Fruit fly (Drosophila melanogaster) whole organism, wandering third instar larva: ENCODE results near the gene CG43367.

Experiments used
- Abd-B ChIP-seq: fragments of >200 bp; optimal IDR thresholded peaks from 2 replicates; lab custom pipeline; 2017; ENCODE audit warnings: missing biosample characterization, missing genetic modification characterization
- CG9705 ChIP-seq: fragments of 200-800 bp; sonication (Bioruptor generic); optimal IDR thresholded peaks from 2 replicates; lab custom pipeline; 2018; ENCODE audit warnings: missing biosample characterization, mild to moderate bottlenecking, missing genetic modification characterization
- CrebA ChIP-seq: fragments of 200-800 bp; sonication (Bioruptor generic); optimal IDR thresholded peaks from 2 replicates; lab custom pipeline; 2016; ENCODE audit warnings: missing biosample characterization, mild to moderate bottlenecking, missing genetic modification characterization, borderline replicate concordance
- Dfd ChIP-seq: fragments of >200 bp; optimal IDR thresholded peaks from 2 replicates; lab custom pipeline; 2017; ENCODE audit warnings: missing biosample characterization, missing genetic modification characterization
- Dif ChIP-seq: fragments of 200-275, 200-300 bp; sonication (Bioruptor generic); optimal IDR thresholded peaks from 2 replicates; lab custom pipeline; 2018; ENCODE audit warnings: missing biosample characterization, missing genetic modification characterization; ENCODE audit not compliant: partially characterized antibody
- GATAd ChIP-seq: sonication (Bioruptor generic); optimal IDR thresholded peaks from 2 replicates; lab custom pipeline; 2016; ENCODE audit warnings: missing biosample characterization, missing genetic modification characterization
- HLH106 ChIP-seq: fragments of 200-800 bp; optimal IDR thresholded peaks from 3 replicates; lab custom pipeline; 2019; ENCODE audit warnings: missing biosample characterization, mild to moderate bottlenecking, missing genetic modification characterization, moderate library complexity
- Hnf4 ChIP-seq: fragments of 200-800 bp; sonication (Bioruptor generic); optimal IDR thresholded peaks from 2 replicates; lab custom pipeline; 2016; ENCODE audit warnings: missing biosample characterization, mild to moderate bottlenecking, missing genetic modification characterization
- Hr78 ChIP-seq: fragments of >200 bp; optimal IDR thresholded peaks from 2 replicates; lab custom pipeline; 2017; ENCODE audit warnings: missing biosample characterization, missing genetic modification characterization
- Hr83 ChIP-seq: fragments of 200-300 bp; sonication (Bioruptor generic); optimal IDR thresholded peaks from 2 replicates; lab custom pipeline; 2016; ENCODE audit warnings: missing biosample characterization, mild to moderate bottlenecking, missing genetic modification characterization, moderate library complexity; ENCODE audit not compliant: poor library complexity, severe bottlenecking
- Jra ChIP-seq: sonication (Bioruptor generic); optimal IDR thresholded peaks from 2 replicates; lab custom pipeline; 2016; ENCODE audit warnings: missing biosample characterization, missing genetic modification characterization
- Mio ChIP-seq: sonication (Bioruptor generic); optimal IDR thresholded peaks from 2 replicates; lab custom pipeline; 2016; ENCODE audit warnings: missing biosample characterization, missing genetic modification characterization
- Myc ChIP-seq: fragments of >200 bp; optimal IDR thresholded peaks from 2 replicates; lab custom pipeline; 2017
- N ChIP-seq: fragments of >200 bp; optimal IDR thresholded peaks from 2 replicates; lab custom pipeline; 2018; ENCODE audit warnings: missing biosample characterization, missing external identifiers, missing genetic modification characterization
- Rel ChIP-seq, 2 experiments: fragments of 200-800 bp; sonication (Bioruptor generic) in 1 of 2; optimal IDR thresholded peaks; 2 replicates in 1 of 2; 3 replicates in 1 of 2; lab custom pipeline; 2016 to 2019; ENCODE audit warnings: mild to moderate bottlenecking in 2 of 2, missing biosample characterization in 2 of 2, missing genetic modification characterization in 2 of 2, moderate library complexity in 1 of 2
- Sp1 ChIP-seq: fragments of 200-800 bp; sonication (Bioruptor generic); optimal IDR thresholded peaks from 3 replicates; lab custom pipeline; 2019; ENCODE audit warnings: missing biosample characterization, mild to moderate bottlenecking, missing genetic modification characterization, moderate library complexity
- Vsx2 ChIP-seq: fragments of 200-300, 225-300 bp; sonication (Bioruptor generic); optimal IDR thresholded peaks from 2 replicates; lab custom pipeline; 2018; ENCODE audit warnings: missing biosample characterization, missing genetic modification characterization; ENCODE audit not compliant: partially characterized antibody
- br ChIP-seq: fragments of 200-800 bp; sonication (Bioruptor generic); optimal IDR thresholded peaks from 2 replicates; lab custom pipeline; 2016; ENCODE audit warnings: missing biosample characterization, missing genetic modification characterization
- brk ChIP-seq: fragments of 200-800 bp; sonication (Bioruptor generic); optimal IDR thresholded peaks from 2 replicates; lab custom pipeline; 2016; ENCODE audit warnings: missing biosample characterization, mild to moderate bottlenecking, missing genetic modification characterization
- dl ChIP-seq, 2 experiments: fragments of 175-275, 200-275 bp in 1 of 2; fragments of 200-275 bp in 1 of 2; sonication (Bioruptor generic); optimal IDR thresholded peaks; lab custom pipeline; 2018; ENCODE audit warnings: mild to moderate bottlenecking in 2 of 2, missing biosample characterization in 2 of 2, missing genetic modification characterization in 2 of 2, moderate library complexity in 2 of 2; ENCODE audit not compliant: partially characterized antibody in 2 of 2, insufficient read depth in 1 of 2
- dmrt93B ChIP-seq: fragments of 200-800 bp; sonication (Bioruptor generic); optimal IDR thresholded peaks from 2 replicates; lab custom pipeline; 2018; ENCODE audit warnings: missing biosample characterization, mild to moderate bottlenecking, missing genetic modification characterization
- dsf ChIP-seq: sonication (Bioruptor generic); optimal IDR thresholded peaks from 2 replicates; lab custom pipeline; 2016; ENCODE audit warnings: missing biosample characterization, missing genetic modification characterization, borderline replicate concordance
- ey ChIP-seq: fragments of 200-800 bp; sonication (Bioruptor generic); optimal IDR thresholded peaks from 2 replicates; lab custom pipeline; 2016; ENCODE audit warnings: missing biosample characterization, missing genetic modification characterization
- foxo ChIP-seq, 2 experiments: fragments of 200-800 bp; sonication (Bioruptor generic); optimal IDR thresholded peaks; 2 replicates in 1 of 2; 3 replicates in 1 of 2; lab custom pipeline; 2016 to 2017; ENCODE audit warnings: missing biosample characterization in 2 of 2, missing genetic modification characterization in 2 of 2
- fru ChIP-seq: fragments of 200-800 bp; sonication (Bioruptor generic); optimal IDR thresholded peaks from 3 replicates; lab custom pipeline; 2016; ENCODE audit warnings: missing biosample characterization, mild to moderate bottlenecking, missing genetic modification characterization
- h ChIP-seq: fragments of 200-800 bp; sonication (Bioruptor generic); optimal IDR thresholded peaks from 3 replicates; lab custom pipeline; 2016; ENCODE audit warnings: missing biosample characterization, mild to moderate bottlenecking, missing genetic modification characterization
- jim ChIP-seq: fragments of 175-275, 200-325 bp; sonication (Bioruptor generic); optimal IDR thresholded peaks from 2 replicates; lab custom pipeline; 2016; ENCODE audit warnings: missing biosample characterization, mild to moderate bottlenecking, missing genetic modification characterization
- pan ChIP-seq: fragments of >200 bp; optimal IDR thresholded peaks from 2 replicates; lab custom pipeline; 2017
- psq ChIP-seq: fragments of 200-800 bp; sonication (Bioruptor generic); optimal IDR thresholded peaks from 3 replicates; lab custom pipeline; 2017; ENCODE audit warnings: missing biosample characterization, mild to moderate bottlenecking, missing genetic modification characterization, moderate library complexity
- rgr ChIP-seq: fragments of 200-800 bp; sonication (Bioruptor generic); optimal IDR thresholded peaks from 3 replicates; lab custom pipeline; 2016; ENCODE audit warnings: missing biosample characterization, mild to moderate bottlenecking, missing genetic modification characterization
- sage ChIP-seq: fragments of 200-800 bp; sonication (Bioruptor generic); optimal IDR thresholded peaks from 2 replicates; lab custom pipeline; 2016; ENCODE audit warnings: missing biosample characterization, mild to moderate bottlenecking, missing genetic modification characterization
- sv ChIP-seq: fragments of 200-800 bp; sonication (Bioruptor generic); optimal IDR thresholded peaks from 3 replicates; lab custom pipeline; 2016; ENCODE audit warnings: missing biosample characterization, missing genetic modification characterization
- tai ChIP-seq: sonication (Bioruptor generic); optimal IDR thresholded peaks from 2 replicates; lab custom pipeline; 2016; ENCODE audit warnings: missing biosample characterization, missing genetic modification characterization
- usp ChIP-seq: fragments of >200 bp; optimal IDR thresholded peaks from 2 replicates; lab custom pipeline; 2017; ENCODE audit warnings: missing biosample characterization, missing genetic modification characterization
- woc ChIP-seq: sonication (Bioruptor generic); optimal IDR thresholded peaks from 2 replicates; lab custom pipeline; 2016; ENCODE audit warnings: missing biosample characterization, mild to moderate bottlenecking, missing genetic modification characterization

The CG43367 gene

DNA sequence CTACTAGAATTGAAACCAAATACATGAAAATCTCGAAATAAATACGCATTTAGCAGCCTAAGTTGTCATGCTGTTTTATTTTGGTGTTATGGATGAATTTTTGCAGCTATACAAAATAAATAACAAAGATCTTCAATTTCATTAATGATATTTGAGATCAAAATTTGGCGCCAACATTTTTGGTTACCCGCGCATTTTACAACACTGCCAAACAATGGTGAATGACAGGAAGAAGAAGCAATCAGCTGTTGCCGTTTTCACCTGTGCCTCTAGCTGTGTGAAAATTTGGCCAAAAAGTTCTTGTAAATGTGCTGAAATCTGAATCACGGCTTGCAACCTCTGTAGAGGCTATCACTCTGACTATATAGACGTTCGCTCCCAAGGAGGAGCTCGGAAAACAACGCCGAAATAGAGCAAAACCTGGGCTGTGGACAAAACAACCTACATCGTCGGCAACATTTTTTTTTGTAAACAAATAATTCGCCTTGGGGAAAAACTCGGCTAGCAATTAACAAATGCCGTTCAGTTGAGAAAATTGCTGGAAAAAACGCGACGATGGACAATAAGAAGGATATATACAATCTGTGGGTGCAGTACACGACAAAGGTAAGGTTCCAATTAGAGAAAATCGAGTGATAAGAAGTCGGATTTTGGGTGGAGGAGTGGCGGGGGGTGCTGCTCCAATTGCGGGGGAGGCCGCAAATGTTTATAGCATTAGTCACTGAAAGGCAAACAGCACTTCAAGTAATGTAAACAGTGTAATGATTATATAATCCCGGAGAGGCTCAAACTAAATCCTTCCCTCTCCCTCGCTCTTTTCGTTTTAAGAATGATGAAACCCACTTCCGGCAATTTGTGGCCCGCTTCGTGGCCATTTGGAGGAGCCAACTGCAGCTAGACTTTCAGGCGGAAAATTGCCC lies at the start of gene CG43367:
Gene CG43367 (plus strand): TSS at position 264 of the 920 bp plus-strand sequence.
- TF ChIP-seq ey (GFP tag; lab: Kevin White, UChicago) (no peak), Rel (GFP tag; optimal IDR thresholded peaks at IDR 0.05; lab: Kevin White, UChicago) (no peak), Rel (tag; optimal IDR thresholded peaks at IDR 0.05; lab: Kevin White, UChicago) (peak; percentile 57), foxo (GFP tag; optimal IDR thresholded peaks at IDR 0.05; lab: Kevin White, UChicago) (peak in 1 of 2 experiments; percentile 16)

DNA sequence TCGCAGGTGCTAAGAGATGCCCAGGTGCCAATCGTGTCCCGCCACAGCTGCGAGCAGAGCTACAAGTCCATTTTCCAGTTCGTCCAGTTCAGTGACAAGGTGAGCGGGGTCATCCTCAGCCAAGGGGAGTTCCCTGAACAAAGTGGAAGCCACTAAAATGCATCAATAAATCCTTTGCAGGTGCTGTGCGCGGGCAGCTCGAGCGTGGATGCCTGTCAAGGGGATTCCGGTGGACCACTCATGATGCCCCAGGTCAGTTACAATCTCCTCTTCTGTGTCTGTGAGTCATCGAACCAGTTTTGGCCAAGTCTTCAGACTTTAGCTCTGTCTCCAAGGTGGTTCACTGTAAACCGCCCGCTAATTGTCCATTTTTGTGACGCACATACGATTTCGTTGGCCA lies 48.6 kb upstream of the CG43367 start:
- TF ChIP-seq brk: no peak
- TF ChIP-seq Rel (GFP tag; optimal IDR thresholded peaks at IDR 0.05; lab: Kevin White, UChicago): no peak
- TF ChIP-seq Rel (tag; optimal IDR thresholded peaks at IDR 0.05; lab: Kevin White, UChicago): peak; percentile 76

DNA sequence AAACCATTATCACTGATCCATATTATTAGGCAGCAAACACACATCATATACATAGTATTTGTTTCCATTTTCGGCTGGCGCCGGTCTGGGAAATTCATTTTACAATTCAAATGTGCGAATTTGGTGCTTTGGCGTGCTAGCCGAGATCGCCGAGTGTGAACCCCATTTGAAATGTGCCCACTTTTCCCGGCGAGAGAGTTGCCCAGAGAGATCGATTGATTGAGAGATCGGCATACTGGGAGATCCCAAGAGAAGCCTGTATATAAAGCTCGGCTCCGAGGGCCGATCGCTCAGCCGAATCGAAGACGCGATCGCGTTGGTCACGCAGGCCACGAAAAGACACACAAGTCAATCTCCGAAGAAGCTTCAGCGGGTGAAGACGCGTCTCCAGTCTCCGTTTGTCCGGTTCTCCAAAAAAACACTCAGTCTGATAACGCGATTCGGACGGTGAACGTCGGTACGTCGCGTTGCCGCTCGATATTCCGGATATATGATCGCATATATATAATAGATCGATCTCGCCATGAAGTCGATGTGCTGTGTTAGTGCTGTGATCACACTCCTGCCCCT lies 45.3 kb upstream of the CG43367 start, which contains the start of gene CG1299:
Gene CG1299 (plus strand): TSS at position 291 of the 570 bp plus-strand sequence.
- TF ChIP-seq CG9705: no peak
- TF ChIP-seq fru (GFP tag; lab: Kevin White, UChicago): peak; percentile 24
- peak; percentile 9 for TF ChIP-seq br (GFP tag; lab: Kevin White, UChicago)
- peak in 1 of 2 experiments; percentile 44 for TF ChIP-seq dl (GFP tag; optimal IDR thresholded peaks at IDR 0.05; lab: Kevin White, UChicago; ENCODE audit: insufficient read depth in 1 of 2, partially characterized antibody in 2 of 2)
- peak; percentile 35 for TF ChIP-seq Dif
- TF ChIP-seq Rel (GFP tag; optimal IDR thresholded peaks at IDR 0.05; lab: Kevin White, UChicago): no peak
- peak; percentile 93 for TF ChIP-seq Rel (tag; optimal IDR thresholded peaks at IDR 0.05; lab: Kevin White, UChicago)
- TF ChIP-seq Hr83 (GFP tag; lab: Kevin White, UChicago): no peak
- TF ChIP-seq h (GFP tag; lab: Kevin White, UChicago): peak; percentile 20
- peak; percentile 10 for TF ChIP-seq Vsx2 (GFP tag; lab: Kevin White, UChicago)
- TF ChIP-seq jim: peak; percentile 13

DNA sequence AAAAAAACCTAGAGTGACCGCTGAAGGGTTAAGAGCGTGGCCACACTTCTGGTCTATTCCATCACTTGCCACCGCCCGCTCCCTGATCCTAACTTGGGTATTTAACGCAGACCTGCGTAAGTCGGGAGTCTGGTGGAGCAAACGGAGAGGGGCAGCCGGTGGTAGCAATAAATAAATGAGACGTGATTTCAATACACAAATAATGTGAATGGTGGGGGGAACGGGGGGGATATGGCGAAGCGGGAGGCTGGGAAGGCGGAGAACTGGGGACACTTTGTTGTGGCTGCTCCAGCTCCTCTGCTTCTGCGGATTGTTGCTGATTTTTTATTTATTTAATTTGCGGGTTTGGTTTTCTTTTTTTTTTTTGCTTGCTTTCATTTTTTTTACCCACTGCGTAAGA lies 35.9 kb upstream of the CG43367 start:
- no peak for TF ChIP-seq psq (GFP tag; lab: Kevin White, UChicago)
- TF ChIP-seq pan: no peak
- TF ChIP-seq, all 38 proteins: peak for 0

DNA sequence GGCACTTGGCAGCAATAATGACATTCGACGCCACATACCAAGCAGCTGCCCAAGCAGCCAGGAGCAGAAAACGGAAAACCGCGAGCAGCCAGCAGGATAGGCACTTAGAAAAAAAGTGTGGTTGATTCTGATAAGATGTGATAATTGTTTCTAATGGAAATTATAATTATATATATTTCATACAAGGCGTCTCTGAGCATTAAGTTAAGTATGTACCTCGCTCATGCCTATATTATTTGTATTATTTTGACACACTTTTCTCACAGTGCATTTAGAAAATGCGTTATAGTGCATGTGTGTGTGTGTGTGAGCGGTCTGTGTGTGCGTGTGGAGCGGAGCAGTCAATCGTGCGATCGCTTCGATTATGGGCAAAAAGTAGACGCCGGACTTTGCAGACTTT lies 35.4 kb upstream of the CG43367 start:
- TF ChIP-seq Myc (lab: Kevin White, UChicago) (no peak), CG9705 (peak; percentile 38), brk (peak; percentile 60), HLH106 (tag; lab: Kevin White, UChicago) (peak; percentile 78), tai (GFP tag; lab: Kevin White, UChicago) (no peak), sage (GFP tag; lab: Kevin White, UChicago) (peak; percentile 40), Sp1 (peak; percentile 72), br (GFP tag; lab: Kevin White, UChicago) (peak; percentile 54), dl (GFP tag; optimal IDR thresholded peaks at IDR 0.05; lab: Kevin White, UChicago; ENCODE audit: insufficient read depth in 1 of 2, partially characterized antibody in 2 of 2) (no peak), Rel (GFP tag; optimal IDR thresholded peaks at IDR 0.05; lab: Kevin White, UChicago) (no peak), Rel (tag; optimal IDR thresholded peaks at IDR 0.05; lab: Kevin White, UChicago) (no peak), Dif (no peak), Jra (no peak), jim (no peak), fru (GFP tag; lab: Kevin White, UChicago) (peak; percentile 67), dmrt93B (GFP tag; lab: Kevin White, UChicago) (peak; percentile 34), Mio (GFP tag; lab: Kevin White, UChicago) (no peak), usp (GFP tag; lab: Kevin White, UChicago) (no peak), h (GFP tag; lab: Kevin White, UChicago) (peak; percentile 76), Hr78 (GFP tag; lab: Kevin White, UChicago) (no peak), Hr83 (GFP tag; lab: Kevin White, UChicago) (no peak), sv (no peak), pan (no peak), woc (GFP tag; lab: Kevin White, UChicago) (peak; percentile 19), CrebA (GFP tag; lab: Kevin White, UChicago) (no peak), N (no peak), GATAd (no peak), Vsx2 (GFP tag; lab: Kevin White, UChicago) (no peak), Hnf4 (peak; percentile 37), foxo (GFP tag; optimal IDR thresholded peaks at IDR 0.05; lab: Kevin White, UChicago) (peak in 1 of 2 experiments; percentile 70), psq (GFP tag; lab: Kevin White, UChicago) (peak; percentile 38), Abd-B (GFP tag; lab: Kevin White, UChicago) (no peak), Dfd (GFP tag; lab: Kevin White, UChicago) (no peak), dsf (GFP tag; lab: Kevin White, UChicago) (no peak), rgr (GFP tag; lab: Kevin White, UChicago) (peak; percentile 75)
